Worm (Caenorhabditis elegans) whole organism, midembryonic: ENCODE measurements around the gene chil-23.

ENCODE experiments used
- T22C8.4 ChIP-seq: fragments of 200-800 bp; sonication (Bioruptor generic); IDR thresholded peaks from 2 replicates; pipeline ENCODE4 v1.3.6; 2022; ENCODE audit warnings: missing genetic modification characterization, missing compliant biosample characterization
- flt-1 ChIP-seq: fragments of 200-800 bp; sonication (Bioruptor generic); IDR thresholded peaks from 2 replicates; pipeline ENCODE4 v1.3.6; 2022; ENCODE audit warnings: missing genetic modification characterization, missing compliant biosample characterization
- med-1 ChIP-seq: sonication (generic microtip); optimal IDR thresholded peaks from 2 replicates; lab custom pipeline; 2017; ENCODE audit warnings: missing genetic modification characterization, mild to moderate bottlenecking, missing compliant biosample characterization, antibody characterized with exemption, missing genetic modification reagents; ENCODE audit not compliant: insufficient read depth
- ztf-23 ChIP-seq: fragments of 200-800 bp; sonication (Bioruptor generic); IDR thresholded peaks from 2 replicates; pipeline ENCODE4 v1.3.6; 2022; ENCODE audit warnings: missing genetic modification reagents, missing genetic modification characterization, missing compliant biosample characterization

- TF ChIP-seq ztf-23 (GFP tag; lab: Robert Waterston, UW) = no peak
- no peak for TF ChIP-seq flt-1
- TF ChIP-seq T22C8.4 = no peak
- no peak for TF ChIP-seq med-1
Measured at ce11 chrII:9438227-9438626, 30.2 kb downstream of the chil-23 start, which contains the start of gene chil-13.
